Fruit fly (Drosophila melanogaster) whole organism, embryonic: Measurements from ENCODE around the gene CG6254.

Source experiments
- CG10209 ChIP-seq: fragments of 200-800 bp; sonication (Bioruptor generic); optimal IDR thresholded peaks from 3 replicates; lab custom pipeline; 2017; ENCODE audit warnings: missing biosample characterization, mild to moderate bottlenecking, missing genetic modification characterization, missing genetic modification reagents
- CG11247 ChIP-seq: fragments of 200-800 bp; sonication (Bioruptor generic); IDR thresholded peaks from 2 replicates; pipeline ENCODE4 v1.3.6; 2022; ENCODE audit warnings: missing biosample characterization, missing genetic modification characterization
- CG11456 ChIP-seq: fragments of 200-800 bp; sonication (Bioruptor generic); IDR thresholded peaks from 3 replicates; pipeline ENCODE4 v1.3.6; 2022; ENCODE audit warnings: missing biosample characterization, missing genetic modification characterization
- CG11560 ChIP-seq: fragments of 200-800 bp; sonication (Bioruptor generic); IDR thresholded peaks from 3 replicates; pipeline ENCODE4 v1.3.6; 2022; ENCODE audit warnings: missing biosample characterization, missing genetic modification characterization
- CG11696 ChIP-seq: fragments of 200-800 bp; sonication (Bioruptor generic); IDR thresholded peaks from 2 replicates; pipeline ENCODE4 v1.3.6; 2022; ENCODE audit warnings: missing biosample characterization, missing genetic modification characterization
- CG12219 ChIP-seq: fragments of 200-800 bp; sonication (Bioruptor generic); optimal IDR thresholded peaks from 3 replicates; lab custom pipeline; 2018; ENCODE audit warnings: missing biosample characterization, mild to moderate bottlenecking, missing genetic modification characterization
- CG12236 ChIP-seq: fragments of 200-800 bp; sonication (Bioruptor generic); optimal IDR thresholded peaks from 2 replicates; lab custom pipeline; 2016; ENCODE audit warnings: missing biosample characterization, missing genetic modification characterization
- CG14014 ChIP-seq: fragments of 200-800 bp; sonication (Bioruptor generic); IDR thresholded peaks from 2 replicates; pipeline ENCODE4 v1.3.6; 2022; ENCODE audit warnings: missing biosample characterization, missing genetic modification characterization
- CG14050 ChIP-seq: fragments of 200-800 bp; sonication (Bioruptor generic); IDR thresholded peaks from 3 replicates; pipeline ENCODE4 v1.3.6; 2022; ENCODE audit warnings: missing biosample characterization, missing genetic modification characterization
- CG1602 ChIP-seq: fragments of 200-800 bp; sonication (Bioruptor generic); optimal IDR thresholded peaks from 3 replicates; lab custom pipeline; 2016; ENCODE audit warnings: missing biosample characterization, missing genetic modification characterization
- CG1792 ChIP-seq: fragments of 200-800 bp; sonication (Bioruptor generic); optimal IDR thresholded peaks from 2 replicates; lab custom pipeline; 2016; ENCODE audit warnings: missing biosample characterization, missing genetic modification characterization
- CG18619 ChIP-seq: fragments of 200-800 bp; sonication (Bioruptor generic); optimal IDR thresholded peaks from 3 replicates; lab custom pipeline; 2017; ENCODE audit warnings: missing biosample characterization, mild to moderate bottlenecking, missing genetic modification characterization
- CG18764 ChIP-seq: fragments of 200-800 bp; sonication (Bioruptor generic); optimal IDR thresholded peaks from 3 replicates; lab custom pipeline; 2016; ENCODE audit warnings: missing biosample characterization, missing genetic modification characterization
- CG2129 ChIP-seq: fragments of 200-800 bp; sonication (Bioruptor generic); IDR thresholded peaks from 2 replicates; pipeline ENCODE4 v1.3.6; 2022; ENCODE audit warnings: missing biosample characterization, missing genetic modification characterization; ENCODE audit not compliant: partially characterized antibody
- CG2678 ChIP-seq: fragments of 200-800 bp; sonication (Bioruptor generic); optimal IDR thresholded peaks from 3 replicates; lab custom pipeline; 2019; ENCODE audit warnings: missing biosample characterization, mild to moderate bottlenecking, missing genetic modification characterization, moderate library complexity
- CG33557 ChIP-seq: fragments of 200-800 bp; sonication (Bioruptor generic); optimal IDR thresholded peaks from 2 replicates; lab custom pipeline; 2019; ENCODE audit warnings: missing biosample characterization, mild to moderate bottlenecking, missing genetic modification characterization, moderate library complexity
- CG3847 ChIP-seq: fragments of 200-800 bp; sonication (Bioruptor generic); IDR thresholded peaks from 2 replicates; pipeline ENCODE4 v1.3.6; 2022; ENCODE audit warnings: missing biosample characterization, missing genetic modification characterization
- CG4328 ChIP-seq: fragments of 200-800 bp; sonication (Bioruptor generic); optimal IDR thresholded peaks from 3 replicates; lab custom pipeline; 2017; ENCODE audit warnings: missing biosample characterization, missing genetic modification reagents, missing genetic modification characterization
- CG4424 ChIP-seq: fragments of 200-800 bp; sonication (Bioruptor generic); optimal IDR thresholded peaks from 3 replicates; lab custom pipeline; 2016; ENCODE audit warnings: missing biosample characterization, missing genetic modification characterization
- CG4854 ChIP-seq: fragments of 200-800 bp; sonication (Bioruptor generic); optimal IDR thresholded peaks from 2 replicates; lab custom pipeline; 2016; ENCODE audit warnings: missing biosample characterization, missing genetic modification characterization, inconsistent platforms
- CG6175 ChIP-seq: fragments of 200-800 bp; sonication (Bioruptor generic); IDR thresholded peaks from 3 replicates; pipeline ENCODE4 v1.3.6; 2022; ENCODE audit warnings: missing biosample characterization, missing genetic modification characterization
- CG7556 ChIP-seq: fragments of 200-800 bp; sonication (Bioruptor generic); optimal IDR thresholded peaks from 2 replicates; lab custom pipeline; 2017; ENCODE audit warnings: missing biosample characterization, mild to moderate bottlenecking, missing genetic modification characterization
- Camta ChIP-seq: fragments of 200-800 bp; sonication (Bioruptor generic); optimal IDR thresholded peaks from 2 replicates; lab custom pipeline; 2016; ENCODE audit warnings: missing biosample characterization, missing genetic modification characterization
- Gsc ChIP-seq: fragments of 200-800 bp; sonication (Bioruptor generic); IDR thresholded peaks from 2 replicates; pipeline ENCODE4 v1.3.6; 2022; ENCODE audit warnings: missing biosample characterization, missing genetic modification characterization
- Gug ChIP-seq: fragments of 200-800 bp; sonication (Bioruptor generic); IDR thresholded peaks from 4 replicates; pipeline ENCODE4 v1.3.6; 2022; ENCODE audit warnings: missing biosample characterization, missing genetic modification characterization
- HLH3B ChIP-seq: fragments of 200-800 bp; sonication (Bioruptor generic); IDR thresholded peaks from 2 replicates; pipeline ENCODE4 v1.3.6; 2022; ENCODE audit warnings: missing biosample characterization, missing genetic modification characterization
- HLHmδ ChIP-seq: fragments of 200-800 bp; sonication (Bioruptor generic); optimal IDR thresholded peaks from 2 replicates; lab custom pipeline; 2018; ENCODE audit warnings: missing biosample characterization, mild to moderate bottlenecking, missing genetic modification characterization, moderate library complexity
- Hand ChIP-seq: fragments of 200-800 bp; sonication (Bioruptor generic); optimal IDR thresholded peaks from 2 replicates; lab custom pipeline; 2017; ENCODE audit warnings: mild to moderate bottlenecking, missing biosample characterization, missing genetic modification reagents, missing genetic modification characterization
- Hey ChIP-seq: fragments of 200-800 bp; sonication (Bioruptor generic); optimal IDR thresholded peaks from 3 replicates; lab custom pipeline; 2018; ENCODE audit warnings: missing biosample characterization, mild to moderate bottlenecking, missing genetic modification characterization
- Hmr ChIP-seq: fragments of 200-800 bp; sonication (Bioruptor generic); optimal IDR thresholded peaks from 3 replicates; lab custom pipeline; 2017; ENCODE audit warnings: mild to moderate bottlenecking, missing biosample characterization, missing genetic modification reagents, missing genetic modification characterization
- NK7.1 ChIP-seq: fragments of 200-800 bp; sonication (Bioruptor generic); optimal IDR thresholded peaks from 3 replicates; lab custom pipeline; 2016; ENCODE audit warnings: missing biosample characterization, missing genetic modification characterization
- PHDP ChIP-seq: fragments of 200-800 bp; sonication (Bioruptor generic); optimal IDR thresholded peaks from 3 replicates; lab custom pipeline; 2018; ENCODE audit warnings: missing biosample characterization, mild to moderate bottlenecking, missing genetic modification characterization, moderate library complexity
- Scr ChIP-seq: fragments of 200-800 bp; sonication (Bioruptor generic); IDR thresholded peaks from 2 replicates; pipeline ENCODE4 v1.3.6; 2022; ENCODE audit warnings: missing biosample characterization, missing genetic modification characterization; ENCODE audit not compliant: partially characterized antibody
- Sox100B ChIP-seq: fragments of 200-800 bp; sonication (Bioruptor generic); optimal IDR thresholded peaks from 3 replicates; lab custom pipeline; 2018; ENCODE audit warnings: missing biosample characterization, mild to moderate bottlenecking, missing genetic modification characterization
- Ssrp ChIP-seq: fragments of 200-800 bp; sonication (Bioruptor generic); optimal IDR thresholded peaks from 2 replicates; lab custom pipeline; 2018; ENCODE audit warnings: missing biosample characterization, mild to moderate bottlenecking, missing genetic modification characterization, moderate library complexity
- abd-A ChIP-seq: fragments of 200-800 bp; sonication (Bioruptor generic); optimal IDR thresholded peaks from 3 replicates; lab custom pipeline; 2019; ENCODE audit warnings: missing biosample characterization, mild to moderate bottlenecking, missing genetic modification characterization, moderate library complexity
- ara ChIP-seq: fragments of 200-800 bp; sonication (Bioruptor generic); IDR thresholded peaks from 2 replicates; pipeline ENCODE4 v1.3.6; 2022; ENCODE audit warnings: missing biosample characterization, missing genetic modification characterization
- croc ChIP-seq: fragments of 200-800 bp; sonication (Bioruptor generic); conservative IDR thresholded peaks from 3 replicates; pipeline ENCODE4 v1.3.6; 2022; ENCODE audit warnings: missing biosample characterization, missing genetic modification characterization
- dmrt11E ChIP-seq: fragments of 200-800 bp; sonication (Bioruptor generic); optimal IDR thresholded peaks from 3 replicates; lab custom pipeline; 2018; ENCODE audit warnings: missing biosample characterization, mild to moderate bottlenecking, missing genetic modification characterization, moderate library complexity
- ems ChIP-seq: fragments of 200-800 bp; sonication (Bioruptor generic); optimal IDR thresholded peaks from 3 replicates; lab custom pipeline; 2016; ENCODE audit warnings: missing biosample characterization, missing genetic modification characterization
- esg ChIP-seq: fragments of 200-800 bp; sonication (Bioruptor generic); conservative IDR thresholded peaks from 2 replicates; pipeline ENCODE4 v1.3.6; 2022; ENCODE audit warnings: missing biosample characterization, missing genetic modification characterization
- fd3F ChIP-seq: fragments of 200-800 bp; sonication (Bioruptor generic); optimal IDR thresholded peaks from 2 replicates; lab custom pipeline; 2018; ENCODE audit warnings: missing biosample characterization, mild to moderate bottlenecking, missing genetic modification characterization, moderate library complexity
- gcm2 ChIP-seq: fragments of 200-800 bp; sonication (Bioruptor generic); optimal IDR thresholded peaks from 2 replicates; lab custom pipeline; 2016; ENCODE audit warnings: missing biosample characterization, missing genetic modification characterization
- lilli ChIP-seq: fragments of 200-800 bp; sonication (Bioruptor generic); optimal IDR thresholded peaks from 3 replicates; lab custom pipeline; 2016; ENCODE audit warnings: missing biosample characterization, missing genetic modification characterization
- slou ChIP-seq: fragments of 200-800 bp; sonication (Bioruptor generic); optimal IDR thresholded peaks from 3 replicates; lab custom pipeline; 2016; ENCODE audit warnings: missing biosample characterization, missing genetic modification characterization
- tin ChIP-seq: fragments of 200-800 bp; sonication (Bioruptor generic); optimal IDR thresholded peaks from 3 replicates; lab custom pipeline; 2016; ENCODE audit warnings: missing biosample characterization, missing genetic modification characterization
- unpg ChIP-seq: fragments of 200-800 bp; sonication (Bioruptor generic); optimal IDR thresholded peaks from 3 replicates; lab custom pipeline; 2018; ENCODE audit warnings: missing biosample characterization, mild to moderate bottlenecking, missing genetic modification characterization, moderate library complexity
- usp ChIP-seq: fragments of >200 bp; optimal IDR thresholded peaks from 2 replicates; lab custom pipeline; 2017; ENCODE audit warnings: missing biosample characterization, missing genetic modification characterization
- vvl ChIP-seq: fragments of 200-800 bp; sonication (Bioruptor generic); IDR thresholded peaks from 2 replicates; pipeline ENCODE4 v1.3.6; 2022; ENCODE audit warnings: missing biosample characterization, missing genetic modification characterization
- wdn ChIP-seq: fragments of 200-800 bp; sonication (Bioruptor generic); IDR thresholded peaks from 2 replicates; pipeline ENCODE4 v1.3.6; 2022; ENCODE audit warnings: missing biosample characterization, missing genetic modification characterization

Gene CG6254

DNA sequence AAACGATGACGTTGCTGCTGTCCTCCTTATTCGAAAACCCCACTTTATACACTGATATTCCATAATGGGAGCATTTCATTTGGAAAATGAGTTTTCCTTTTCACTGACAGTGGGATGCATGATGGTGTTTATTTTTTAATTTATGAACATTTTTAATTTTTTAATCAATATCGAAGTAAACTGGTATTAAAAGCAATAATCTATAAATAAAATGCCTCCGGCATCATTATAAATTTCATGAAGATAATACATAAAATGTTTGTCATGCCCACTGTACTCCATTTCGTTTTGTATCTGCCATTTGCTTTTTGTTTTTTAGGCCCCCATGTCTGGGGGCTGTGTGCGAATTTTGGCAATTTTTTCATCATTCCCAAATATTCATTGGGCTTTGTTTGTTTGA is 31.0 kb downstream of the CG6254 start (continued):
- TF ChIP-seq Hand (GFP tag; lab: Kevin White, UChicago) (peak; percentile 21), HLHmδ (GFP tag; lab: Kevin White, UChicago) (no peak), esg (GFP tag; lab: Robert Waterston, UW) (peak; percentile 72), wdn (GFP tag; lab: Robert Waterston, UW) (peak; percentile 59; the same call in 1 of the 2 replicates), CG33557 (GFP tag; lab: Kevin White, UChicago) (no peak), ems (GFP tag; lab: Kevin White, UChicago) (peak; percentile 14), CG12236 (GFP tag; lab: Kevin White, UChicago) (no peak), Gsc (GFP tag; lab: Robert Waterston, UW) (no peak), croc (GFP tag; lab: Robert Waterston, UW) (peak; percentile 23; the same call in 1 of the 3 replicates), CG11696 (0 out of 2 replicates have a peak, but pooled peaks have one; percentile 33), dmrt11E (peak; percentile 36), CG4424 (peak; percentile 46), CG3847 (GFP tag; lab: Robert Waterston, UW) (peak; percentile 60), CG1792 (GFP tag; lab: Kevin White, UChicago) (no peak), CG7556 (peak; percentile 63), CG11456 (0 out of 3 replicates have a peak, but pooled peaks have one; percentile 20), Ssrp (tag; lab: Kevin White, UChicago) (peak; percentile 43), NK7.1 (GFP tag; lab: Kevin White, UChicago) (peak; percentile 31), tin (peak; percentile 34), CG12219 (GFP tag; lab: Kevin White, UChicago) (peak; percentile 21), Gug (GFP tag; lab: Robert Waterston, UW) (peak; percentile 14; the same call in 1 of the 4 replicates), CG18619 (GFP tag; lab: Kevin White, UChicago) (peak; percentile 40), CG18764 (GFP tag; lab: Kevin White, UChicago) (peak; percentile 43), abd-A (tag; lab: Kevin White, UChicago) (peak; percentile 56), gcm2 (no peak), CG2129 (GFP tag; lab: Robert Waterston, UW) (no peak), CG4854 (GFP tag; lab: Kevin White, UChicago) (no peak), CG14050 (peak; percentile 46; the same call in 2 of the 3 replicates), CG11247 (GFP tag; lab: Robert Waterston, UW) (peak; percentile 54; the same call in 1 of the 2 replicates), PHDP (tag; lab: Kevin White, UChicago) (peak; percentile 81), usp (GFP tag; lab: Kevin White, UChicago) (no peak), Sox100B (GFP tag; lab: Kevin White, UChicago) (peak; percentile 47), Hmr (peak; percentile 76), CG11560 (tag; lab: Robert Waterston, UW) (peak; percentile 25; the same call in 1 of the 3 replicates), CG2678 (tag; lab: Kevin White, UChicago) (peak; percentile 78), Camta (GFP tag; lab: Kevin White, UChicago) (peak; percentile 30), CG14014 (peak; percentile 71), slou (GFP tag; lab: Kevin White, UChicago) (peak; percentile 11), vvl (GFP tag; lab: Robert Waterston, UW) (peak; percentile 81), CG4328 (GFP tag; lab: Kevin White, UChicago) (no peak), unpg (peak; percentile 76), CG1602 (GFP tag; lab: Kevin White, UChicago) (peak; percentile 26), CG6175 (GFP tag; lab: Robert Waterston, UW) (0 out of 3 replicates have a peak, but pooled peaks have one; percentile 11), HLH3B (GFP tag; lab: Robert Waterston, UW) (peak; percentile 64), ara (GFP tag; lab: Robert Waterston, UW) (0 out of 2 replicates have a peak, but pooled peaks have one; percentile 16), Scr (no peak), CG10209 (GFP tag; lab: Kevin White, UChicago) (peak; percentile 26), lilli (GFP tag; lab: Kevin White, UChicago) (peak; percentile 51), fd3F (GFP tag; lab: Kevin White, UChicago) (peak; percentile 51), Hey (tag; lab: Kevin White, UChicago) (no peak)
